Fruit fly (Drosophila melanogaster) S2 (cell line): ENCODE data around the gene Edem2.
"Not testable (repeated sequence)": the region's sequence is repeated elsewhere in the genome, so short reads cannot be mapped to it uniquely, and the experiment has no call there.

Experiments
- CG8478 ChIP-seq: fragments of >200 bp; optimal IDR thresholded peaks from 2 replicates; lab custom pipeline; 2018
- CTCF ChIP-seq, 2 experiments: fragments of >200 bp; optimal IDR thresholded peaks; 2 replicates each; lab custom pipeline; 2018

DNA sequence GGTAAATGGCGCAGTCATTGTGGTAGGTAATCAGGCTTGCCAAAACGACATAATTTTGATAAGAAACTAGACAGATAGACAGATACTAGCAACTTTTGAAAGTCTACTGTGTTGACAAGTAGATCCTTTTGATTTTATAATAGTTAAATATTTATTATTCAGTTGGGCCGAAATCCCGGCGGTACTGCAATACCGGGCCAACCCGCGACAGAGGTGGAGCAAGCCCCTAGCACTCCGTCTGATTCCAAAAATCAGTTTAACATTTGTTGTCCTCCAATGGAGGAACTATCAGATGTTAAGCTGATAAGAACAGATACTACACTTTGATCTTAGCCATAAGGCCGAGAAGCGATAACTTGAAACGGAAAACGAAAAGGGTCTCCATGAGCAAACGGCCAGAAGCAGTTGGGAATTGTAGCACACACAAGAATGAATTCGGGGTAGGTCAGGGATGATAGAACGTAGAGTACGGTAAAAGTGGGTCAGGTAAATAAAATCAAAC, 19.8 kb downstream of the Edem2 start, which contains the start of gene CG15482:
- not testable (repeated sequence) for TF ChIP-seq CTCF (optimal IDR thresholded peaks at IDR 0.05; lab: Kevin White, UChicago); CG8478
